Fruit fly (Drosophila melanogaster): Measurements from ENCODE around the gene Roc1a.

The Roc1a gene

dm6 chrX:625157-625627 lies 21.9 kb upstream of the Roc1a start, which contains the start of the genes CG13364 and Hinfp (continued):
- peak; percentile 89 for TF ChIP-seq nerfin-2 (GFP tag; IDR thresholded peaks at IDR 0.05; ENCODE audit: partially characterized antibody)
- no peak for TF ChIP-seq CG15011 (GFP tag; optimal IDR thresholded peaks at IDR 0.05)
- peak; percentile 6 for TF ChIP-seq CG2678 (tag; optimal IDR thresholded peaks at IDR 0.05)
- TF ChIP-seq Kr (GFP tag; optimal IDR thresholded peaks at IDR 0.05): no peak
- peak; percentile 88 for TF ChIP-seq tna (GFP tag; IDR thresholded peaks at IDR 0.05; ENCODE audit: partially characterized antibody)
- TF ChIP-seq Med (GFP tag): peak; percentile 33
- peak; percentile 72 for TF ChIP-seq trem (tag; optimal IDR thresholded peaks at IDR 0.05)
- no peak for TF ChIP-seq danr (GFP tag; IDR thresholded peaks at IDR 0.05)
- peak; percentile 49; the same call in 2 of the 3 replicates for TF ChIP-seq knrl (GFP tag; IDR thresholded peaks at IDR 0.05; ENCODE audit: partially characterized antibody)
- TF ChIP-seq Dref (GFP tag; IDR thresholded peaks at IDR 0.05): peak; percentile 69
- peak; percentile 67 for TF ChIP-seq amos (GFP tag; IDR thresholded peaks at IDR 0.05; ENCODE audit: partially characterized antibody)
- no peak for TF ChIP-seq Antp (GFP tag; optimal IDR thresholded peaks at IDR 0.05)
- no peak for TF ChIP-seq sob (GFP tag; IDR thresholded peaks at IDR 0.05)
- peak; percentile 19 for TF ChIP-seq gem (tag; optimal IDR thresholded peaks at IDR 0.05)
- TF ChIP-seq MBD-R2 (GFP tag; IDR thresholded peaks at IDR 0.05): peak; percentile 26; the same call in 1 of the 2 replicates
- no peak for TF ChIP-seq schlank (tag; optimal IDR thresholded peaks at IDR 0.05)
- TF ChIP-seq Sox100B (GFP tag; optimal IDR thresholded peaks at IDR 0.05): peak; percentile 5
- TF ChIP-seq HLH4C (GFP tag; IDR thresholded peaks at IDR 0.05; ENCODE audit: partially characterized antibody): peak; percentile 92
- no peak for TF ChIP-seq Gsc (GFP tag; IDR thresholded peaks at IDR 0.05)
- no peak for TF ChIP-seq fd96Cb (tag; optimal IDR thresholded peaks at IDR 0.05)
- TF ChIP-seq CG9609 (GFP tag; optimal IDR thresholded peaks at IDR 0.05): no peak
- TF ChIP-seq GATAe (GFP tag; conservative IDR thresholded peaks at IDR 0.05): no peak
- TF ChIP-seq Ets65A (GFP tag): no peak
- TF ChIP-seq sug (tag; optimal IDR thresholded peaks at IDR 0.05): peak; percentile 33
- TF ChIP-seq CG2116 (GFP tag; optimal IDR thresholded peaks at IDR 0.05): peak; percentile 84
- TF ChIP-seq Doc3 (GFP tag; IDR thresholded peaks at IDR 0.05; ENCODE audit: partially characterized antibody): peak; percentile 67; the same call in 2 of the 3 replicates
- TF ChIP-seq E2f2 (GFP tag; IDR thresholded peaks at IDR 0.05): peak; percentile 11; the same call in 1 of the 2 replicates
- no peak for TF ChIP-seq Mes4 (GFP tag; optimal IDR thresholded peaks at IDR 0.05)
- TF ChIP-seq YL-1 (GFP tag; optimal IDR thresholded peaks at IDR 0.05): peak; percentile 22
- TF ChIP-seq gcm (GFP tag; optimal IDR thresholded peaks at IDR 0.05): no peak
- TF ChIP-seq CG31441 (GFP tag; IDR thresholded peaks at IDR 0.05): peak; percentile 39; the same call in 1 of the 2 replicates
- peak; percentile 33 for TF ChIP-seq nmo (GFP tag; optimal IDR thresholded peaks at IDR 0.05)
- no peak for TF ChIP-seq caup (GFP tag; optimal IDR thresholded peaks at IDR 0.05; ENCODE audit: severe bottlenecking)
- peak; percentile 80; the same call in 1 of the 4 replicates for TF ChIP-seq chinmo (GFP tag; IDR thresholded peaks at IDR 0.05; ENCODE audit: partially characterized antibody)
- TF ChIP-seq CG17612 (GFP tag; IDR thresholded peaks at IDR 0.05): no peak
- TF ChIP-seq nerfin-1 (tag; optimal IDR thresholded peaks at IDR 0.05): peak; percentile 10
- TF ChIP-seq Scr (GFP tag; IDR thresholded peaks at IDR 0.05; ENCODE audit: partially characterized antibody): peak; percentile 83
- peak; percentile 54 for TF ChIP-seq CG17829 (tag; optimal IDR thresholded peaks at IDR 0.05)
- TF ChIP-seq Fer1 (GFP tag; optimal IDR thresholded peaks at IDR 0.05): peak; percentile 37
- TF ChIP-seq dimm (GFP tag; IDR thresholded peaks at IDR 0.05): no peak
- TF ChIP-seq sna (GFP tag; IDR thresholded peaks at IDR 0.05; ENCODE audit: partially characterized antibody): peak; percentile 69
- TF ChIP-seq CG12659 (GFP tag; optimal IDR thresholded peaks at IDR 0.05): peak; percentile 39
- TF ChIP-seq pfk (GFP tag; optimal IDR thresholded peaks at IDR 0.05): no peak
- TF ChIP-seq lilli (GFP tag; optimal IDR thresholded peaks at IDR 0.05): peak; percentile 4
